Fruit fly (Drosophila melanogaster): ENCODE results near the gene sim.

The sim gene

dm6 chr3R:13014168-13014881 lies 43.2 kb upstream of the sim start (continued):
- TF ChIP-seq CG7357 (GFP tag; IDR thresholded peaks at IDR 0.05) = no peak
- TF ChIP-seq CG12769 (tag; optimal IDR thresholded peaks at IDR 0.05) = peak; percentile 16
- no peak for TF ChIP-seq Chrac-16 (GFP tag; optimal IDR thresholded peaks at IDR 0.05)
- TF ChIP-seq p53 (GFP tag; optimal IDR thresholded peaks at IDR 0.05) = no peak
- peak; percentile 55 for TF ChIP-seq Drgx (GFP tag; IDR thresholded peaks at IDR 0.05)
- no peak for TF ChIP-seq cad (GFP tag; optimal IDR thresholded peaks at IDR 0.05)
- no peak for TF ChIP-seq prd (optimal IDR thresholded peaks at IDR 0.05)
- TF ChIP-seq prd (GFP tag; IDR thresholded peaks at IDR 0.05) = peak; percentile 56; the same call in 2 of the 3 replicates
- peak; percentile 20 for TF ChIP-seq CG2678 (tag; optimal IDR thresholded peaks at IDR 0.05)
- no peak for TF ChIP-seq CG12744 (GFP tag; optimal IDR thresholded peaks at IDR 0.05)
- TF ChIP-seq tgo (GFP tag; IDR thresholded peaks at IDR 0.05) = no peak
- 0 out of 2 replicates have a peak, but pooled peaks have one; percentile 35 for TF ChIP-seq CG14441 (GFP tag; IDR thresholded peaks at IDR 0.05)
- peak; percentile 8 for TF ChIP-seq CG13424 (tag; optimal IDR thresholded peaks at IDR 0.05)
- TF ChIP-seq Sox102F (GFP tag; optimal IDR thresholded peaks at IDR 0.05) = peak; percentile 6
- TF ChIP-seq CG6813 (GFP tag; optimal IDR thresholded peaks at IDR 0.05) = no peak
- peak in 1 of 3 experiments; percentile 20 for TF ChIP-seq Stat92E (GFP tag; optimal IDR thresholded peaks at IDR 0.05)
- peak; percentile 20 for TF ChIP-seq CG13624 (GFP tag; optimal IDR thresholded peaks at IDR 0.05)
- TF ChIP-seq CG11695 (GFP tag; IDR thresholded peaks at IDR 0.05) = 0 out of 3 replicates have a peak, but pooled peaks have one; percentile 16
- TF ChIP-seq Blimp-1 (GFP tag; optimal IDR thresholded peaks at IDR 0.05) = no peak
- no peak for TF ChIP-seq CG10565 (GFP tag; optimal IDR thresholded peaks at IDR 0.05)
- peak; percentile 55 for TF ChIP-seq D19A (tag; optimal IDR thresholded peaks at IDR 0.05)
- peak; percentile 16; the same call in 1 of the 3 replicates for TF ChIP-seq CG14050 (GFP tag; IDR thresholded peaks at IDR 0.05)
- TF ChIP-seq Hsf (GFP tag; optimal IDR thresholded peaks at IDR 0.05) = peak; percentile 8
- peak; percentile 0 for TF ChIP-seq Xbp1 (GFP tag; optimal IDR thresholded peaks at IDR 0.05)
- no peak for TF ChIP-seq CG17802 (tag; optimal IDR thresholded peaks at IDR 0.05)
- TF ChIP-seq CG17359 (tag; optimal IDR thresholded peaks at IDR 0.05) = peak; percentile 21
- TF ChIP-seq pum (GFP tag; optimal IDR thresholded peaks at IDR 0.05) = no peak
- TF ChIP-seq CG7372 (GFP tag; IDR thresholded peaks at IDR 0.05) = no peak
- TF ChIP-seq twi (tag; optimal IDR thresholded peaks at IDR 0.05) = peak; percentile 37
- TF ChIP-seq chm (GFP tag; IDR thresholded peaks at IDR 0.05) = no peak
- TF ChIP-seq cg (GFP tag; optimal IDR thresholded peaks at IDR 0.05) = no peak
- TF ChIP-seq tx (GFP tag; optimal IDR thresholded peaks at IDR 0.05) = no peak
- no peak for TF ChIP-seq ase (GFP tag; IDR thresholded peaks at IDR 0.05)
- peak; percentile 1 for TF ChIP-seq CG2712 (tag; optimal IDR thresholded peaks at IDR 0.05)
- TF ChIP-seq phol (tag; optimal IDR thresholded peaks at IDR 0.05) = peak; percentile 7
- peak; percentile 12; the same call in 1 of the 2 replicates for TF ChIP-seq Ptx1 (GFP tag; IDR thresholded peaks at IDR 0.05)
- TF ChIP-seq PHDP (tag; optimal IDR thresholded peaks at IDR 0.05) = no peak
- TF ChIP-seq CG8290 (GFP tag; optimal IDR thresholded peaks at IDR 0.05) = no peak
- peak in 1 of 2 experiments; percentile 41 for TF ChIP-seq CG8290 (tag; optimal IDR thresholded peaks at IDR 0.05)
- no peak for TF ChIP-seq grn (GFP tag; optimal IDR thresholded peaks at IDR 0.05)
- TF ChIP-seq gce (GFP tag; IDR thresholded peaks at IDR 0.05) = no peak
- TF ChIP-seq Fer3 (tag; optimal IDR thresholded peaks at IDR 0.05) = peak; percentile 21
- peak; percentile 44; the same call in 1 of the 3 replicates for TF ChIP-seq row (GFP tag; IDR thresholded peaks at IDR 0.05)
- peak; percentile 19 for TF ChIP-seq grau (tag; optimal IDR thresholded peaks at IDR 0.05)
- no peak for TF ChIP-seq GATAe (GFP tag; conservative IDR thresholded peaks at IDR 0.05)
- no peak for TF ChIP-seq Sry-β (GFP tag; optimal IDR thresholded peaks at IDR 0.05)
- TF ChIP-seq Hr51 (GFP tag; optimal IDR thresholded peaks at IDR 0.05) = peak in 1 of 2 experiments; percentile 30
- TF ChIP-seq pan (optimal IDR thresholded peaks at IDR 0.05) = no peak
- TF ChIP-seq pan (GFP tag; optimal IDR thresholded peaks at IDR 0.05 in 1 of 2, IDR thresholded peaks at IDR 0.05 in 1 of 2) = peak in 1 of 2 experiments; percentile 49
- peak; percentile 43 for TF ChIP-seq Rfx (GFP tag; IDR thresholded peaks at IDR 0.05)

All from whole organism, embryonic.